Worm (Caenorhabditis elegans) whole organism, L1 larva: ENCODE data around the gene tag-329.

Source experiments
- alr-1 ChIP-seq: fragments of 200-800 bp; sonication (Bioruptor generic); optimal IDR thresholded peaks from 2 replicates; lab custom pipeline; 2018; ENCODE audit warnings: borderline replicate concordance, mild to moderate bottlenecking, missing genetic modification characterization, missing compliant biosample characterization
- blmp-1 ChIP-seq: fragments of 150-350 bp; optimal IDR thresholded peaks from 2 replicates; lab custom pipeline; 2014; ENCODE audit warnings: missing biosample characterization, missing genetic modification characterization
- ceh-82 ChIP-seq, 3 experiments: fragments of 150-350 bp in 1 of 3; sonication (generic microtip) in 2 of 3; optimal IDR thresholded peaks; 2 replicates each; lab custom pipeline; 2014 to 2017; ENCODE audit warnings: missing biosample characterization in 3 of 3, missing genetic modification characterization in 3 of 3
- dpl-1 ChIP-seq, 3 experiments: fragments of 150-350 bp in 2 of 3; sonication (generic microtip) in 1 of 3; optimal IDR thresholded peaks; 2 replicates each; lab custom pipeline; 2014 to 2017; ENCODE audit warnings: missing biosample characterization in 3 of 3, missing genetic modification characterization in 3 of 3, missing genetic modification reagents in 3 of 3
- egl-27 ChIP-seq, 2 experiments: fragments of 150-350 bp in 1 of 2; sonication (generic microtip); optimal IDR thresholded peaks; 3 replicates each; lab custom pipeline; 2017 to 2018; ENCODE audit warnings: missing biosample characterization in 2 of 2, missing genetic modification characterization in 2 of 2, missing genetic modification reagents in 2 of 2
- elt-3 ChIP-seq, 6 experiments: fragments of 150-350 bp in 1 of 6; sonication (generic microtip); optimal IDR thresholded peaks; 2 replicates each; lab custom pipeline; 2017 to 2018; ENCODE audit warnings: missing biosample characterization in 6 of 6, missing genetic modification characterization in 6 of 6, inconsistent platforms in 1 of 6
- nhr-11 ChIP-seq: fragments of 150-350 bp; optimal IDR thresholded peaks from 2 replicates; lab custom pipeline; 2014; ENCODE audit warnings: missing biosample characterization, missing genetic modification characterization

- TF ChIP-seq egl-27 (tag; optimal IDR thresholded peaks at IDR 0.05; lab: Kevin White, UChicago), result no peak
- TF ChIP-seq elt-3 (tag; optimal IDR thresholded peaks at IDR 0.05; lab: Kevin White, UChicago), result peak in 2 of 6 experiments; percentile 7 to 41
- TF ChIP-seq nhr-11 (tag; lab: Kevin White, UChicago), result no peak
- TF ChIP-seq ceh-82 (tag; optimal IDR thresholded peaks at IDR 0.05; lab: Kevin White, UChicago), result no peak
- peak; percentile 51 for TF ChIP-seq blmp-1 (tag; lab: Kevin White, UChicago)
- TF ChIP-seq dpl-1 (GFP tag; optimal IDR thresholded peaks at IDR 0.05; lab: Kevin White, UChicago), result no peak
- TF ChIP-seq alr-1 (tag; lab: Kevin White, UChicago), result no peak
Measured at ce11 chrV:9584263-9584662, 49.5 kb downstream of the tag-329 start.
